Fruit fly (Drosophila melanogaster): ENCODE measurements around the gene CG18549.

CG18549 gene

dm6 chr3R:12429120-12429610 lies 19.9 kb upstream of the CG18549 start, which contains the start of the genes CG5641 and CG5245 (continued):
- no peak for TF ChIP-seq cas (GFP tag; IDR thresholded peaks at IDR 0.05)
- peak; percentile 20 for TF ChIP-seq nmo (GFP tag; optimal IDR thresholded peaks at IDR 0.05)
- TF ChIP-seq pzg (GFP tag; optimal IDR thresholded peaks at IDR 0.05) = peak; percentile 51
- TF ChIP-seq bcd (GFP tag; optimal IDR thresholded peaks at IDR 0.05) = no peak
- no peak for TF ChIP-seq amos (GFP tag; IDR thresholded peaks at IDR 0.05; ENCODE audit: partially characterized antibody)
- no peak for TF ChIP-seq jigr1 (GFP tag; IDR thresholded peaks at IDR 0.05)
- peak; percentile 51 for TF ChIP-seq trem (tag; optimal IDR thresholded peaks at IDR 0.05)
- TF ChIP-seq CrebB (tag; optimal IDR thresholded peaks at IDR 0.05) = no peak
- peak; percentile 31; the same call in 1 of the 3 replicates for TF ChIP-seq CG34422 (GFP tag; IDR thresholded peaks at IDR 0.05)
- TF ChIP-seq sens (GFP tag) = peak; percentile 34
- no peak for TF ChIP-seq CG42726 (GFP tag; IDR thresholded peaks at IDR 0.05; ENCODE audit: partially characterized antibody)
- peak; percentile 40 for TF ChIP-seq stwl (tag; optimal IDR thresholded peaks at IDR 0.05)
- no peak for TF ChIP-seq Nf-YA (GFP tag; IDR thresholded peaks at IDR 0.05)
- TF ChIP-seq dmrt11E (tag; optimal IDR thresholded peaks at IDR 0.05) = no peak
- 0 out of 3 replicates have a peak, but pooled peaks have one; percentile 12 for TF ChIP-seq Opbp (GFP tag; IDR thresholded peaks at IDR 0.05; ENCODE audit: partially characterized antibody)
- TF ChIP-seq CG7928 (GFP tag; optimal IDR thresholded peaks at IDR 0.05) = no peak
- TF ChIP-seq CG12659 (GFP tag; optimal IDR thresholded peaks at IDR 0.05) = peak; percentile 22
- no peak for TF ChIP-seq Usf (GFP tag; optimal IDR thresholded peaks at IDR 0.05)
- peak; percentile 57 for TF ChIP-seq CG15514 (GFP tag; optimal IDR thresholded peaks at IDR 0.05)
- TF ChIP-seq CG15696 (tag; optimal IDR thresholded peaks at IDR 0.05) = no peak
- no peak for TF ChIP-seq ato (GFP tag; IDR thresholded peaks at IDR 0.05; ENCODE audit: partially characterized antibody)
- no peak for TF ChIP-seq CG17328 (GFP tag; IDR thresholded peaks at IDR 0.05)
- peak; percentile 26 for TF ChIP-seq hkb (optimal IDR thresholded peaks at IDR 0.05)
- TF ChIP-seq hkb (GFP tag; IDR thresholded peaks at IDR 0.05) = no peak
- no peak for TF ChIP-seq gcm (GFP tag; optimal IDR thresholded peaks at IDR 0.05)
- TF ChIP-seq scrt (GFP tag; optimal IDR thresholded peaks at IDR 0.05) = no peak
- TF ChIP-seq CG9797 (GFP tag; optimal IDR thresholded peaks at IDR 0.05) = peak; percentile 69
- TF ChIP-seq NC2β (GFP tag; optimal IDR thresholded peaks at IDR 0.05) = no peak
- TF ChIP-seq pho (GFP tag; optimal IDR thresholded peaks at IDR 0.05) = no peak
- TF ChIP-seq CG11398 (GFP tag; optimal IDR thresholded peaks at IDR 0.05) = no peak
- peak; percentile 23 for TF ChIP-seq Ets97D (GFP tag; optimal IDR thresholded peaks at IDR 0.05)
- no peak for TF ChIP-seq toy (GFP tag; IDR thresholded peaks at IDR 0.05)
- peak; percentile 12 for TF ChIP-seq CoRest (tag; optimal IDR thresholded peaks at IDR 0.05)
- no peak for TF ChIP-seq CG15601 (tag; optimal IDR thresholded peaks at IDR 0.05)
- TF ChIP-seq CG1603 (tag; optimal IDR thresholded peaks at IDR 0.05) = peak; percentile 11
- TF ChIP-seq zfh1 (GFP tag; IDR thresholded peaks at IDR 0.05) = 0 out of 3 replicates have a peak, but pooled peaks have one; percentile 10
- peak; percentile 14 for TF ChIP-seq Sry-β (GFP tag; optimal IDR thresholded peaks at IDR 0.05)
- no peak for TF ChIP-seq CG18011 (GFP tag; optimal IDR thresholded peaks at IDR 0.05)
- no peak for TF ChIP-seq Scr (GFP tag; IDR thresholded peaks at IDR 0.05; ENCODE audit: partially characterized antibody)
- peak; percentile 70 for TF ChIP-seq MBD-R2 (GFP tag; IDR thresholded peaks at IDR 0.05)
- peak; percentile 31 for TF ChIP-seq Lhr (GFP tag; optimal IDR thresholded peaks at IDR 0.05)
- TF ChIP-seq CG10431 (GFP tag; optimal IDR thresholded peaks at IDR 0.05) = no peak
- TF ChIP-seq row (GFP tag; IDR thresholded peaks at IDR 0.05) = peak; percentile 40; the same call in 2 of the 3 replicates
- TF ChIP-seq knrl (GFP tag; IDR thresholded peaks at IDR 0.05; ENCODE audit: partially characterized antibody) = no peak

Measured in whole organism, embryonic.